Fruit fly (Drosophila melanogaster): ENCODE results near the gene CG11983.
A peak's percentile ranks its signal among the peaks of the same experiment; 100 is the strongest.

CG11983 gene

DNA sequence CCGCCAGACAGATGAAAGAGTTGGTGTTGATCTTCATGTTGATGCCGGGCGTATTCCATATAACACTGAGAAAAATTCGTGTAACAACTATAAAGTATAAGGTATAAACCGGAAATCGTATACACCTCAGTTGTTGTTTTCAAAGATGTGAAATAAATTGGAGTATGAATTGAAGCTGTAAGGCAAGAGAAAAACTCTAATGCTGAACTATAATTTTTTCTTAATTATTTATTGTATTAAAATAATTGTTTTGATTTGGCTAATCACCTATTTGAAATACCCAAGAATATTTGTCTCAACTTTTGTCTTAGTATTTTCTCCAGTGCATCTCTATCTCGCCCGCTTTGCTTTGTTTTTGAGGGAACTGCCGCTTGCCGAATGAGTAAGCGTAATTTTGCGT is 47.8 kb upstream of the CG11983 start (continued):
- TF ChIP-seq CG18476 (GFP tag; optimal IDR thresholded peaks at IDR 0.05) = no peak
- TF ChIP-seq onecut (GFP tag; IDR thresholded peaks at IDR 0.05) = peak; percentile 17; the same call in 1 of the 2 replicates
- TF ChIP-seq CG13624 (GFP tag; optimal IDR thresholded peaks at IDR 0.05) = no peak
- no peak for TF ChIP-seq bbx (GFP tag; IDR thresholded peaks at IDR 0.05; ENCODE audit: partially characterized antibody)
- peak; percentile 27 for TF ChIP-seq CG13775 (GFP tag; optimal IDR thresholded peaks at IDR 0.05)
- no peak for TF ChIP-seq HmgD (GFP tag; optimal IDR thresholded peaks at IDR 0.05)
- no peak for TF ChIP-seq sob (GFP tag; IDR thresholded peaks at IDR 0.05)
- TF ChIP-seq CG18599 (GFP tag; optimal IDR thresholded peaks at IDR 0.05) = peak; percentile 14
- TF ChIP-seq caup (GFP tag; optimal IDR thresholded peaks at IDR 0.05; ENCODE audit: severe bottlenecking) = no peak
- TF ChIP-seq HLH54F (GFP tag; optimal IDR thresholded peaks at IDR 0.05) = no peak
- TF ChIP-seq D19B (GFP tag; optimal IDR thresholded peaks at IDR 0.05) = no peak
- no peak for TF ChIP-seq GATAe (GFP tag; conservative IDR thresholded peaks at IDR 0.05)
- peak; percentile 61 for TF ChIP-seq ATbp (GFP tag; optimal IDR thresholded peaks at IDR 0.05)
- peak; percentile 48; the same call in 1 of the 2 replicates for TF ChIP-seq CG17328 (GFP tag; IDR thresholded peaks at IDR 0.05)
- no peak for TF ChIP-seq vfl (GFP tag; optimal IDR thresholded peaks at IDR 0.05)
- no peak for TF ChIP-seq Ravus (GFP tag; IDR thresholded peaks at IDR 0.05)
- no peak for TF ChIP-seq sima (GFP tag; optimal IDR thresholded peaks at IDR 0.05)
- TF ChIP-seq CG13894 (tag; optimal IDR thresholded peaks at IDR 0.05) = no peak
- TF ChIP-seq sd (tag; optimal IDR thresholded peaks at IDR 0.05) = peak; percentile 11
- no peak for TF ChIP-seq bowl (GFP tag; IDR thresholded peaks at IDR 0.05)
- TF ChIP-seq Ets97D (GFP tag; optimal IDR thresholded peaks at IDR 0.05) = no peak
- TF ChIP-seq crol (GFP tag; IDR thresholded peaks at IDR 0.05) = no peak
- TF ChIP-seq fd102C (GFP tag; optimal IDR thresholded peaks at IDR 0.05) = no peak
- no peak for TF ChIP-seq Sry-β (GFP tag; optimal IDR thresholded peaks at IDR 0.05)
- TF ChIP-seq CG15696 (tag; optimal IDR thresholded peaks at IDR 0.05) = peak; percentile 45
- TF ChIP-seq CG2202 (tag; optimal IDR thresholded peaks at IDR 0.05) = no peak
- no peak for TF ChIP-seq Hey (tag; optimal IDR thresholded peaks at IDR 0.05)
- TF ChIP-seq sna (GFP tag; IDR thresholded peaks at IDR 0.05; ENCODE audit: partially characterized antibody) = no peak
- no peak for TF ChIP-seq CG11093 (GFP tag; IDR thresholded peaks at IDR 0.05)
- TF ChIP-seq ci (GFP tag; IDR thresholded peaks at IDR 0.05) = 0 out of 3 replicates have a peak, but pooled peaks have one; percentile 59
- TF ChIP-seq CG16779 (GFP tag; IDR thresholded peaks at IDR 0.05) = no peak
- no peak for TF ChIP-seq CG3163 (GFP tag; optimal IDR thresholded peaks at IDR 0.05)
- TF ChIP-seq mld (GFP tag; IDR thresholded peaks at IDR 0.05; ENCODE audit: partially characterized antibody) = no peak
- no peak for TF ChIP-seq CG42726 (GFP tag; IDR thresholded peaks at IDR 0.05; ENCODE audit: partially characterized antibody)
- peak; percentile 57 for TF ChIP-seq dmrt11E (tag; optimal IDR thresholded peaks at IDR 0.05)
- no peak for TF ChIP-seq Poxn (GFP tag; IDR thresholded peaks at IDR 0.05)
- peak; percentile 12 for TF ChIP-seq CG10147 (GFP tag; optimal IDR thresholded peaks at IDR 0.05)
- TF ChIP-seq CG14441 (GFP tag; IDR thresholded peaks at IDR 0.05) = no peak
- TF ChIP-seq CG5245 (GFP tag; optimal IDR thresholded peaks at IDR 0.05) = no peak
- TF ChIP-seq Dp (GFP tag; optimal IDR thresholded peaks at IDR 0.05) = no peak
- no peak for TF ChIP-seq al (GFP tag; IDR thresholded peaks at IDR 0.05)
- peak; percentile 23 for TF ChIP-seq Nf-YB (GFP tag; optimal IDR thresholded peaks at IDR 0.05)
- TF ChIP-seq CG12769 (tag; optimal IDR thresholded peaks at IDR 0.05) = no peak
- TF ChIP-seq usp (GFP tag; optimal IDR thresholded peaks at IDR 0.05) = no peak
- peak; percentile 83 for TF ChIP-seq CG31441 (GFP tag; IDR thresholded peaks at IDR 0.05)
- no peak for TF ChIP-seq CG12236 (GFP tag; optimal IDR thresholded peaks at IDR 0.05)
- peak; percentile 28; the same call in 1 of the 2 replicates for TF ChIP-seq E2f2 (GFP tag; IDR thresholded peaks at IDR 0.05)
- TF ChIP-seq CG12104 (GFP tag; optimal IDR thresholded peaks at IDR 0.05) = no peak
- TF ChIP-seq CG9932 (GFP tag; IDR thresholded peaks at IDR 0.05) = no peak
- TF ChIP-seq CG33557 (GFP tag; optimal IDR thresholded peaks at IDR 0.05) = peak; percentile 7
- no peak for TF ChIP-seq CG6854 (GFP tag; optimal IDR thresholded peaks at IDR 0.05)

Data from whole organism, embryonic.